Worm (Caenorhabditis elegans) whole organism, late embryonic: ENCODE measurements around the gene dpy-3.
A peak's percentile ranks its signal among the peaks of the same experiment; 100 is the strongest.

Experiments
- C08G9.2 ChIP-seq: sonication (generic microtip); optimal IDR thresholded peaks from 2 replicates; lab custom pipeline; 2016; ENCODE audit warnings: mild to moderate bottlenecking, missing genetic modification characterization, moderate library complexity, missing compliant biosample characterization
- C38D4.7 ChIP-seq: fragments of 200-800 bp; sonication (Bioruptor generic); optimal IDR thresholded peaks from 2 replicates; lab custom pipeline; 2018; ENCODE audit warnings: mild to moderate bottlenecking, missing genetic modification characterization, moderate library complexity, missing compliant biosample characterization
- K02D7.2 ChIP-seq: sonication (generic microtip); optimal IDR thresholded peaks from 2 replicates; lab custom pipeline; 2017; ENCODE audit warnings: mild to moderate bottlenecking, missing genetic modification characterization, missing compliant biosample characterization
- K09A11.1 ChIP-seq: sonication (generic microtip); optimal IDR thresholded peaks from 2 replicates; lab custom pipeline; 2017; ENCODE audit warnings: antibody characterized with exemption, mild to moderate bottlenecking, missing genetic modification characterization, missing compliant biosample characterization; ENCODE audit not compliant: insufficient read depth
- T23F11.4 ChIP-seq: fragments of 200-800 bp; sonication (Bioruptor generic); optimal IDR thresholded peaks from 2 replicates; lab custom pipeline; 2018; ENCODE audit warnings: mild to moderate bottlenecking, missing genetic modification characterization, missing compliant biosample characterization
- ahr-1 ChIP-seq: sonication (generic microtip); optimal IDR thresholded peaks from 2 replicates; lab custom pipeline; 2016; ENCODE audit warnings: missing genetic modification characterization, missing compliant biosample characterization
- ama-1 ChIP-seq: fragments of 150-350 bp; optimal IDR thresholded peaks from 2 replicates; lab custom pipeline; 2014
- ceh-18 ChIP-seq: sonication (generic microtip); optimal IDR thresholded peaks from 2 replicates; lab custom pipeline; 2016; ENCODE audit warnings: missing genetic modification characterization, missing compliant biosample characterization
- ceh-19 ChIP-seq: fragments of 200-800 bp; sonication (Bioruptor generic); optimal IDR thresholded peaks from 2 replicates; lab custom pipeline; 2018; ENCODE audit warnings: mild to moderate bottlenecking, missing genetic modification characterization, missing compliant biosample characterization
- ceh-2 ChIP-seq: sonication (generic microtip); optimal IDR thresholded peaks from 2 replicates; lab custom pipeline; 2016; ENCODE audit warnings: missing genotype, missing genetic modification characterization, missing compliant biosample characterization
- ceh-24 ChIP-seq: sonication (generic microtip); optimal IDR thresholded peaks from 2 replicates; lab custom pipeline; 2016; ENCODE audit warnings: mild to moderate bottlenecking, missing genetic modification characterization, missing compliant biosample characterization
- ceh-31 ChIP-seq: sonication (generic microtip); optimal IDR thresholded peaks from 2 replicates; lab custom pipeline; 2016; ENCODE audit warnings: missing genetic modification characterization, missing compliant biosample characterization
- ceh-34 ChIP-seq: sonication (generic microtip); optimal IDR thresholded peaks from 2 replicates; lab custom pipeline; 2016; ENCODE audit warnings: mild to moderate bottlenecking, missing genetic modification characterization, missing compliant biosample characterization
- ceh-45 ChIP-seq: fragments of 200-800 bp; sonication (Bioruptor generic); IDR thresholded peaks from 2 replicates; pipeline ENCODE4 v1.3.6; 2022; ENCODE audit warnings: missing genetic modification reagents, missing genetic modification characterization, missing compliant biosample characterization
- ceh-48 ChIP-seq: sonication (generic microtip); optimal IDR thresholded peaks from 2 replicates; lab custom pipeline; 2016; ENCODE audit warnings: missing genetic modification characterization, inconsistent platforms, missing compliant biosample characterization
- ceh-6 ChIP-seq: fragments of 200-800 bp; sonication (Bioruptor generic); optimal IDR thresholded peaks from 2 replicates; lab custom pipeline; 2018; ENCODE audit warnings: mild to moderate bottlenecking, missing genetic modification characterization, missing compliant biosample characterization
- che-1 ChIP-seq: sonication (generic microtip); optimal IDR thresholded peaks from 2 replicates; lab custom pipeline; 2016; ENCODE audit warnings: mild to moderate bottlenecking, missing genetic modification characterization, missing compliant biosample characterization
- dve-1 ChIP-seq: sonication (generic microtip); optimal IDR thresholded peaks from 2 replicates; lab custom pipeline; 2017; ENCODE audit warnings: antibody characterized with exemption, mild to moderate bottlenecking, missing genetic modification characterization, missing compliant biosample characterization
- elt-2 ChIP-seq: sonication (generic microtip); optimal IDR thresholded peaks from 2 replicates; lab custom pipeline; 2016; ENCODE audit warnings: missing genetic modification reagents, missing genetic modification characterization, missing compliant biosample characterization
- fkh-6 ChIP-seq: sonication (generic microtip); optimal IDR thresholded peaks from 2 replicates; lab custom pipeline; 2016; ENCODE audit warnings: missing genetic modification characterization, missing compliant biosample characterization
- hlh-13 ChIP-seq: fragments of 200-800 bp; sonication (Bioruptor generic); optimal IDR thresholded peaks from 2 replicates; lab custom pipeline; 2018; ENCODE audit warnings: mild to moderate bottlenecking, missing genetic modification characterization, missing compliant biosample characterization
- hlh-15 ChIP-seq: sonication (generic microtip); optimal IDR thresholded peaks from 2 replicates; lab custom pipeline; 2016; ENCODE audit warnings: missing genetic modification characterization, missing compliant biosample characterization
- hlh-8 ChIP-seq: sonication (generic microtip); optimal IDR thresholded peaks from 2 replicates; lab custom pipeline; 2016; ENCODE audit warnings: missing genotype, missing genetic modification characterization, missing compliant biosample characterization
- mec-3 ChIP-seq: sonication (generic microtip); optimal IDR thresholded peaks from 2 replicates; lab custom pipeline; 2016; ENCODE audit warnings: borderline replicate concordance, missing genetic modification characterization, missing compliant biosample characterization
- nfya-1 ChIP-seq: sonication (generic microtip); optimal IDR thresholded peaks from 2 replicates; lab custom pipeline; 2017; ENCODE audit warnings: missing genetic modification characterization, mild to moderate bottlenecking, missing compliant biosample characterization, antibody characterized with exemption, moderate library complexity
- nhr-232 ChIP-seq: sonication (generic microtip); optimal IDR thresholded peaks from 2 replicates; lab custom pipeline; 2016; ENCODE audit warnings: missing genetic modification characterization, missing compliant biosample characterization
- npax-4 ChIP-seq: sonication (generic microtip); optimal IDR thresholded peaks from 2 replicates; lab custom pipeline; 2016; ENCODE audit warnings: missing genetic modification characterization, missing compliant biosample characterization
- odd-2 ChIP-seq: sonication (generic microtip); optimal IDR thresholded peaks from 2 replicates; lab custom pipeline; 2017; ENCODE audit warnings: antibody characterized with exemption, mild to moderate bottlenecking, missing genetic modification characterization, missing compliant biosample characterization
- pag-3 ChIP-seq: sonication (generic microtip); optimal IDR thresholded peaks from 2 replicates; lab custom pipeline; 2016; ENCODE audit warnings: missing compliant biosample characterization, missing genetic modification characterization, borderline replicate concordance
- pat-9 ChIP-seq: fragments of 200-800 bp; sonication (Bioruptor generic); optimal IDR thresholded peaks from 2 replicates; lab custom pipeline; 2018; ENCODE audit warnings: mild to moderate bottlenecking, missing genetic modification characterization, moderate library complexity, missing compliant biosample characterization
- pax-1 ChIP-seq: fragments of 150-350 bp; optimal IDR thresholded peaks from 2 replicates; lab custom pipeline; 2014; ENCODE audit warnings: missing biosample characterization, missing genetic modification characterization
- pha-4 ChIP-seq: fragments of 150-350 bp; optimal IDR thresholded peaks from 2 replicates; lab custom pipeline; 2018; ENCODE audit warnings: missing biosample characterization, missing genetic modification reagents, missing genetic modification characterization
- ref-2 ChIP-seq: sonication (generic microtip); optimal IDR thresholded peaks from 2 replicates; lab custom pipeline; 2016; ENCODE audit warnings: missing genetic modification characterization, missing compliant biosample characterization
- sox-4 ChIP-seq: sonication (generic microtip); optimal IDR thresholded peaks from 2 replicates; lab custom pipeline; 2017; ENCODE audit warnings: mild to moderate bottlenecking, missing genetic modification characterization, inconsistent platforms, missing compliant biosample characterization
- tbx-2 ChIP-seq: sonication (generic microtip); optimal IDR thresholded peaks from 2 replicates; lab custom pipeline; 2016; ENCODE audit warnings: missing genetic modification characterization, missing compliant biosample characterization
- tbx-7 ChIP-seq: sonication (generic microtip); optimal IDR thresholded peaks from 2 replicates; lab custom pipeline; 2016; ENCODE audit warnings: missing genotype, missing genetic modification characterization, missing compliant biosample characterization
- unc-3 ChIP-seq, 2 experiments: fragments of 200-800 bp in 1 of 2; sonication (Bioruptor generic) in 1 of 2; sonication (generic microtip) in 1 of 2; conservative IDR thresholded peaks in 1 of 2; optimal IDR thresholded peaks in 1 of 2; 2 replicates each; pipeline versions ENCODE4 v1.3.6 to Lab custom; 2016 to 2022; ENCODE audit warnings: missing compliant biosample characterization in 2 of 2, missing genetic modification characterization in 2 of 2, missing genetic modification reagents in 1 of 2
- unc-42 ChIP-seq: sonication (generic microtip); optimal IDR thresholded peaks from 2 replicates; lab custom pipeline; 2016; ENCODE audit warnings: missing genotype, missing genetic modification characterization, missing compliant biosample characterization
- unc-86 ChIP-seq: sonication (generic microtip); optimal IDR thresholded peaks from 2 replicates; lab custom pipeline; 2016; ENCODE audit warnings: missing genetic modification characterization, missing compliant biosample characterization
- zip-5 ChIP-seq: sonication (generic microtip); optimal IDR thresholded peaks from 2 replicates; lab custom pipeline; 2016; ENCODE audit warnings: missing genetic modification characterization, missing compliant biosample characterization

The dpy-3 gene

ce11 chrX:2108682-2109081 is 36.8 kb downstream of the dpy-3 start, which contains the start of gene F53B1.2:
F53B1.2 (plus strand) TSS chrX:2108982.
- TF ChIP-seq unc-3 (GFP tag; conservative IDR thresholded peaks at IDR 0.05; lab: Robert Waterston, UW) (no peak), unc-3 (tag; optimal IDR thresholded peaks at IDR 0.05; lab: Kevin White, UChicago) (no peak), unc-42 (tag; lab: Kevin White, UChicago) (no peak), npax-4 (tag; lab: Kevin White, UChicago) (no peak), pax-1 (tag; lab: Kevin White, UChicago) (no peak), pag-3 (tag; lab: Kevin White, UChicago) (no peak), ceh-34 (tag; lab: Kevin White, UChicago) (no peak), ceh-6 (no peak), T23F11.4 (GFP tag; lab: Kevin White, UChicago) (no peak), ceh-19 (GFP tag; lab: Kevin White, UChicago) (no peak), ama-1 (lab: Kevin White, UChicago) (no peak), K02D7.2 (tag; lab: Kevin White, UChicago) (no peak), che-1 (tag; lab: Kevin White, UChicago) (no peak), ceh-2 (no peak)

ce11 chrX:2108182-2108581 is 37.3 kb downstream of the dpy-3 start:
- TF ChIP-seq elt-2 (peak; percentile 21), ref-2 (tag; lab: Kevin White, UChicago) (peak; percentile 43), ceh-18 (tag; lab: Kevin White, UChicago) (no peak), fkh-6 (no peak), ahr-1 (tag; lab: Kevin White, UChicago) (no peak), che-1 (tag; lab: Kevin White, UChicago) (no peak), pat-9 (tag; lab: Kevin White, UChicago) (no peak), tbx-2 (tag; lab: Kevin White, UChicago) (peak; percentile 58), ceh-31 (tag; lab: Kevin White, UChicago) (peak; percentile 57), tbx-7 (peak; percentile 44), dve-1 (no peak), C08G9.2 (peak; percentile 65), ceh-2 (peak; percentile 26), unc-86 (tag; lab: Kevin White, UChicago) (no peak)

ce11 chrX:2107414-2107813 is 38.0 kb downstream of the dpy-3 start:
- TF ChIP-seq che-1 (tag; lab: Kevin White, UChicago) (no peak), hlh-13 (GFP tag; lab: Kevin White, UChicago) (no peak), elt-2 (peak; percentile 35), K09A11.1 (tag; lab: Kevin White, UChicago) (no peak), ceh-24 (tag; lab: Kevin White, UChicago) (no peak)

ce11 chrX:2105310-2105709 is 40.1 kb downstream of the dpy-3 start, which contains the start of gene F53B1.3:
F53B1.3 (plus strand) TSS chrX:2105610.
- TF ChIP-seq C38D4.7 (GFP tag; lab: Kevin White, UChicago) (no peak), nhr-232 (no peak), ceh-18 (tag; lab: Kevin White, UChicago) (no peak), ama-1 (lab: Kevin White, UChicago) (no peak), hlh-15 (tag; lab: Kevin White, UChicago) (no peak)

- no peak for TF ChIP-seq pha-4
- TF ChIP-seq hlh-8 (tag; lab: Kevin White, UChicago) = no peak
- no peak for TF ChIP-seq pat-9 (tag; lab: Kevin White, UChicago)
- no peak for TF ChIP-seq zip-5 (tag; lab: Kevin White, UChicago)
- no peak for TF ChIP-seq hlh-13 (GFP tag; lab: Kevin White, UChicago)
- no peak for TF ChIP-seq ceh-34 (tag; lab: Kevin White, UChicago)
- no peak for TF ChIP-seq unc-42 (tag; lab: Kevin White, UChicago)
- no peak for TF ChIP-seq ceh-19 (GFP tag; lab: Kevin White, UChicago)
- no peak for TF ChIP-seq nfya-1 (tag; lab: Kevin White, UChicago)
- no peak for TF ChIP-seq nhr-232
- TF ChIP-seq ceh-48 (tag; lab: Kevin White, UChicago) = no peak
- TF ChIP-seq odd-2 (tag; lab: Kevin White, UChicago) = no peak
- no peak for TF ChIP-seq unc-3 (GFP tag; conservative IDR thresholded peaks at IDR 0.05; lab: Robert Waterston, UW)
- TF ChIP-seq unc-3 (tag; optimal IDR thresholded peaks at IDR 0.05; lab: Kevin White, UChicago) = no peak
- TF ChIP-seq ceh-45 (GFP tag; lab: Robert Waterston, UW) = no peak
- TF ChIP-seq sox-4 (tag; lab: Kevin White, UChicago) = no peak
- no peak for TF ChIP-seq mec-3
These were observed 46.4 kb downstream of the dpy-3 start for ce11 chrX:2099002-2099401.
